Fruit fly (Drosophila melanogaster) whole organism, embryonic: ENCODE measurements around the gene CG14866.

Experiments used
- CG13894 ChIP-seq: fragments of 200-800 bp; sonication (Bioruptor generic); optimal IDR thresholded peaks from 3 replicates; lab custom pipeline; 2018; ENCODE audit warnings: missing biosample characterization, mild to moderate bottlenecking, missing genetic modification characterization, moderate library complexity
- CG14667 ChIP-seq: fragments of 200-800 bp; sonication (Bioruptor generic); IDR thresholded peaks from 2 replicates; pipeline ENCODE4 v1.3.6; 2022; ENCODE audit warnings: missing biosample characterization, missing genetic modification characterization
- CG15696 ChIP-seq: fragments of 200-800 bp; sonication (Bioruptor generic); optimal IDR thresholded peaks from 2 replicates; lab custom pipeline; 2019; ENCODE audit warnings: missing biosample characterization, mild to moderate bottlenecking, missing genetic modification characterization, moderate library complexity
- CG17359 ChIP-seq: fragments of 200-800 bp; sonication (Bioruptor generic); optimal IDR thresholded peaks from 3 replicates; lab custom pipeline; 2018; ENCODE audit warnings: missing biosample characterization, mild to moderate bottlenecking, missing genetic modification characterization, moderate library complexity
- CG17385 ChIP-seq: fragments of 200-800 bp; sonication (Bioruptor generic); optimal IDR thresholded peaks from 3 replicates; lab custom pipeline; 2018; ENCODE audit warnings: missing biosample characterization, mild to moderate bottlenecking, missing genetic modification characterization
- CG17829 ChIP-seq: fragments of 200-800 bp; optimal IDR thresholded peaks from 2 replicates; lab custom pipeline; 2019; ENCODE audit warnings: missing biosample characterization, mild to moderate bottlenecking, missing genetic modification characterization, moderate library complexity
- CG2202 ChIP-seq: fragments of 200-800 bp; sonication (Bioruptor generic); optimal IDR thresholded peaks from 2 replicates; lab custom pipeline; 2018; ENCODE audit warnings: missing biosample characterization, mild to moderate bottlenecking, missing genetic modification characterization
- CG30403 ChIP-seq: fragments of 200-800 bp; sonication (Bioruptor generic); optimal IDR thresholded peaks from 3 replicates; lab custom pipeline; 2016; ENCODE audit warnings: missing biosample characterization, missing genetic modification characterization
- CG3163 ChIP-seq: fragments of 200-800 bp; sonication (Bioruptor generic); optimal IDR thresholded peaks from 3 replicates; lab custom pipeline; 2016; ENCODE audit warnings: missing biosample characterization, missing genetic modification characterization
- CG34376 ChIP-seq: fragments of 200-800 bp; sonication (Bioruptor generic); optimal IDR thresholded peaks from 2 replicates; lab custom pipeline; 2018; ENCODE audit warnings: missing biosample characterization, mild to moderate bottlenecking, missing genetic modification characterization
- CG3995 ChIP-seq: fragments of 200-800 bp; sonication (Bioruptor generic); optimal IDR thresholded peaks from 3 replicates; lab custom pipeline; 2016; ENCODE audit warnings: missing biosample characterization, missing genetic modification characterization
- CG4328 ChIP-seq: fragments of 200-800 bp; sonication (Bioruptor generic); optimal IDR thresholded peaks from 3 replicates; lab custom pipeline; 2017; ENCODE audit warnings: missing biosample characterization, missing genetic modification reagents, missing genetic modification characterization
- CG7928 ChIP-seq: fragments of 200-800 bp; sonication (Bioruptor generic); optimal IDR thresholded peaks from 2 replicates; lab custom pipeline; 2017; ENCODE audit warnings: missing biosample characterization, mild to moderate bottlenecking, missing genetic modification characterization
- CG7987 ChIP-seq: fragments of 200-800 bp; sonication (Bioruptor generic); optimal IDR thresholded peaks from 2 replicates; lab custom pipeline; 2018; ENCODE audit warnings: missing biosample characterization, mild to moderate bottlenecking, missing genetic modification characterization, moderate library complexity
- CG9932 ChIP-seq: fragments of 200-800 bp; sonication (Bioruptor generic); IDR thresholded peaks from 2 replicates; pipeline ENCODE4 v1.3.6; 2022; ENCODE audit warnings: missing biosample characterization, missing genetic modification characterization
- CkIIα-i1 ChIP-seq: fragments of 200-800 bp; sonication (Bioruptor generic); IDR thresholded peaks from 2 replicates; pipeline ENCODE4 v1.3.6; 2022; ENCODE audit warnings: missing biosample characterization, missing genetic modification characterization
- ERR ChIP-seq: fragments of 200-800 bp; sonication (Bioruptor generic); optimal IDR thresholded peaks from 2 replicates; lab custom pipeline; 2016; ENCODE audit warnings: missing biosample characterization, missing genetic modification characterization
- Ets97D ChIP-seq: fragments of 200-800 bp; sonication (Bioruptor generic); optimal IDR thresholded peaks from 3 replicates; lab custom pipeline; 2016; ENCODE audit warnings: missing biosample characterization, missing genetic modification characterization
- Fer1 ChIP-seq: fragments of 200-800 bp; sonication (Bioruptor generic); optimal IDR thresholded peaks from 2 replicates; lab custom pipeline; 2017; ENCODE audit warnings: missing biosample characterization, mild to moderate bottlenecking, missing genetic modification characterization
- GATAe ChIP-seq: fragments of 200-800 bp; sonication (Bioruptor generic); conservative IDR thresholded peaks from 2 replicates; pipeline ENCODE4 v1.3.6; 2022; ENCODE audit warnings: missing biosample characterization, missing genetic modification characterization
- HHEX ChIP-seq: fragments of 200-800 bp; sonication (Bioruptor generic); optimal IDR thresholded peaks from 3 replicates; lab custom pipeline; 2017; ENCODE audit warnings: missing biosample characterization, mild to moderate bottlenecking, missing genetic modification characterization, missing genetic modification reagents
- HLH3B ChIP-seq: fragments of 200-800 bp; sonication (Bioruptor generic); IDR thresholded peaks from 2 replicates; pipeline ENCODE4 v1.3.6; 2022; ENCODE audit warnings: missing biosample characterization, missing genetic modification characterization
- HLH54F ChIP-seq: fragments of 200-800 bp; sonication (Bioruptor generic); optimal IDR thresholded peaks from 3 replicates; lab custom pipeline; 2016; ENCODE audit warnings: missing biosample characterization, missing genetic modification characterization
- Jarid2 ChIP-seq: fragments of 200-800 bp; sonication (Bioruptor generic); optimal IDR thresholded peaks from 3 replicates; lab custom pipeline; 2017; ENCODE audit warnings: mild to moderate bottlenecking, missing biosample characterization, missing genetic modification reagents, missing genetic modification characterization
- MESR4 ChIP-seq: fragments of 200-800 bp; sonication (Bioruptor generic); optimal IDR thresholded peaks from 2 replicates; lab custom pipeline; 2018; ENCODE audit warnings: missing biosample characterization, mild to moderate bottlenecking, missing genetic modification characterization, moderate library complexity
- MTF-1 ChIP-seq: fragments of 200-800 bp; sonication (Bioruptor generic); optimal IDR thresholded peaks from 2 replicates; lab custom pipeline; 2018; ENCODE audit warnings: missing biosample characterization, mild to moderate bottlenecking, missing genetic modification characterization, borderline replicate concordance
- Mad ChIP-seq: fragments of 200-800 bp; sonication (Bioruptor generic); optimal IDR thresholded peaks from 2 replicates; lab custom pipeline; 2016; ENCODE audit warnings: missing biosample characterization, missing genetic modification characterization
- Nf-YC ChIP-seq: fragments of 200-800 bp; optimal IDR thresholded peaks from 3 replicates; lab custom pipeline; 2019; ENCODE audit warnings: missing biosample characterization, mild to moderate bottlenecking, missing genetic modification characterization, moderate library complexity
- NfI ChIP-seq: fragments of 200-800 bp; sonication (Bioruptor generic); optimal IDR thresholded peaks from 3 replicates; lab custom pipeline; 2018; ENCODE audit warnings: missing biosample characterization, mild to moderate bottlenecking, missing genetic modification characterization, moderate library complexity
- Sin3A ChIP-seq: fragments of >200 bp; optimal IDR thresholded peaks from 2 replicates; lab custom pipeline; 2018
- al ChIP-seq: fragments of 200-800 bp; sonication (Bioruptor generic); IDR thresholded peaks from 2 replicates; pipeline ENCODE4 v1.3.6; 2022; ENCODE audit warnings: missing biosample characterization, missing genetic modification characterization
- ara ChIP-seq: fragments of 200-800 bp; sonication (Bioruptor generic); IDR thresholded peaks from 2 replicates; pipeline ENCODE4 v1.3.6; 2022; ENCODE audit warnings: missing biosample characterization, missing genetic modification characterization
- ash1 ChIP-seq: fragments of 200-800 bp; sonication (Bioruptor generic); optimal IDR thresholded peaks from 2 replicates; lab custom pipeline; 2018; ENCODE audit warnings: missing biosample characterization, mild to moderate bottlenecking, missing genetic modification characterization
- az2 ChIP-seq: fragments of 200-800 bp; sonication (Bioruptor generic); optimal IDR thresholded peaks from 3 replicates; lab custom pipeline; 2016; ENCODE audit warnings: missing biosample characterization, missing genetic modification characterization
- chm ChIP-seq: fragments of 200-800 bp; sonication (Bioruptor generic); IDR thresholded peaks from 2 replicates; pipeline ENCODE4 v1.3.6; 2022; ENCODE audit warnings: missing biosample characterization, missing genetic modification characterization
- dpn ChIP-seq, 2 experiments: fragments of 200-800 bp; sonication (Bioruptor generic); optimal IDR thresholded peaks; 3 replicates each; lab custom pipeline; 2016; ENCODE audit warnings: missing biosample characterization in 2 of 2, missing genetic modification characterization in 2 of 2
- emc ChIP-seq: fragments of 200-800 bp; sonication (Bioruptor generic); optimal IDR thresholded peaks from 2 replicates; lab custom pipeline; 2016; ENCODE audit warnings: missing biosample characterization, missing genetic modification characterization
- esg ChIP-seq: fragments of 200-800 bp; sonication (Bioruptor generic); conservative IDR thresholded peaks from 2 replicates; pipeline ENCODE4 v1.3.6; 2022; ENCODE audit warnings: missing biosample characterization, missing genetic modification characterization
- gce ChIP-seq: fragments of 200-800 bp; sonication (Bioruptor generic); IDR thresholded peaks from 3 replicates; pipeline ENCODE4 v1.3.6; 2022; ENCODE audit warnings: missing biosample characterization, missing genetic modification characterization
- gcm ChIP-seq: fragments of 200-800 bp; sonication (Bioruptor generic); optimal IDR thresholded peaks from 2 replicates; lab custom pipeline; 2019; ENCODE audit warnings: missing biosample characterization, mild to moderate bottlenecking, missing genetic modification characterization, moderate library complexity
- h ChIP-seq: fragments of >200 bp; optimal IDR thresholded peaks from 2 replicates; lab custom pipeline; 2017
- kah ChIP-seq: fragments of 200-800 bp; sonication (Bioruptor generic); optimal IDR thresholded peaks from 2 replicates; lab custom pipeline; 2018; ENCODE audit warnings: missing biosample characterization, mild to moderate bottlenecking, missing genetic modification characterization
- p53 ChIP-seq: fragments of 200-800 bp; sonication (Bioruptor generic); optimal IDR thresholded peaks from 2 replicates; lab custom pipeline; 2016; ENCODE audit warnings: missing biosample characterization, missing genetic modification characterization
- pita ChIP-seq: fragments of 200-800 bp; sonication (Bioruptor generic); optimal IDR thresholded peaks from 2 replicates; lab custom pipeline; 2017; ENCODE audit warnings: missing biosample characterization, mild to moderate bottlenecking, missing genetic modification characterization
- sd ChIP-seq: fragments of 200-800 bp; sonication (Bioruptor generic); optimal IDR thresholded peaks from 3 replicates; lab custom pipeline; 2018; ENCODE audit warnings: missing biosample characterization, mild to moderate bottlenecking, missing genetic modification characterization, moderate library complexity
- shn ChIP-seq: fragments of 200-800 bp; sonication (Bioruptor generic); optimal IDR thresholded peaks from 3 replicates; lab custom pipeline; 2016; ENCODE audit warnings: missing biosample characterization, missing genetic modification characterization
- sim ChIP-seq: fragments of 200-800 bp; sonication (Bioruptor generic); IDR thresholded peaks from 2 replicates; pipeline ENCODE4 v1.3.6; 2022; ENCODE audit warnings: missing biosample characterization, missing genetic modification characterization
- so ChIP-seq: fragments of 200-800 bp; sonication (Bioruptor generic); IDR thresholded peaks from 3 replicates; pipeline ENCODE4 v1.3.6; 2022; ENCODE audit warnings: missing biosample characterization, missing genetic modification characterization
- twi ChIP-seq: fragments of 200-800 bp; optimal IDR thresholded peaks from 2 replicates; lab custom pipeline; 2019; ENCODE audit warnings: missing biosample characterization, mild to moderate bottlenecking, missing genetic modification characterization, moderate library complexity
- vfl ChIP-seq: fragments of 200-800 bp; sonication (Bioruptor generic); optimal IDR thresholded peaks from 2 replicates; lab custom pipeline; 2016; ENCODE audit warnings: missing biosample characterization, missing genetic modification characterization
- wdn ChIP-seq: fragments of 200-800 bp; sonication (Bioruptor generic); IDR thresholded peaks from 2 replicates; pipeline ENCODE4 v1.3.6; 2022; ENCODE audit warnings: missing biosample characterization, missing genetic modification characterization

The CG14866 gene

dm6 chr3R:15342926-15343685 lies 26.8 kb downstream of the CG14866 start, which contains the start of gene Nagk (continued):
- TF ChIP-seq Fer1 (GFP tag; lab: Kevin White, UChicago) (peak; percentile 37), Ets97D (GFP tag; lab: Kevin White, UChicago) (peak; percentile 35), CG2202 (peak; percentile 27), pita (GFP tag; lab: Kevin White, UChicago) (no peak), Mad (GFP tag; lab: Kevin White, UChicago) (peak; percentile 36), CG30403 (GFP tag; lab: Kevin White, UChicago) (peak; percentile 77), CG34376 (GFP tag; lab: Kevin White, UChicago) (peak; percentile 50), ash1 (GFP tag; lab: Kevin White, UChicago) (no peak), HLH54F (GFP tag; lab: Kevin White, UChicago) (peak; percentile 57), CG3163 (no peak), CG13894 (tag; lab: Kevin White, UChicago) (peak; percentile 39), esg (GFP tag; lab: Robert Waterston, UW) (0 out of 2 replicates have a peak, but pooled peaks have one; percentile 21), kah (GFP tag; lab: Kevin White, UChicago) (no peak), Jarid2 (GFP tag; lab: Kevin White, UChicago) (peak; percentile 59), CG4328 (GFP tag; lab: Kevin White, UChicago) (peak; percentile 59), ara (no peak), vfl (GFP tag; lab: Kevin White, UChicago) (peak; percentile 33), CG17359 (peak; percentile 34), CG7987 (GFP tag; lab: Kevin White, UChicago) (no peak), Sin3A (no peak), twi (tag; lab: Kevin White, UChicago) (no peak), Nf-YC (tag; lab: Kevin White, UChicago) (peak; percentile 66), gce (GFP tag; lab: Robert Waterston, UW) (no peak), HHEX (peak; percentile 27), CG3995 (GFP tag; lab: Kevin White, UChicago) (no peak), CG15696 (tag; lab: Kevin White, UChicago) (no peak), h (lab: Kevin White, UChicago) (no peak), GATAe (GFP tag; lab: Robert Waterston, UW) (no peak), MTF-1 (peak; percentile 40), az2 (GFP tag; lab: Kevin White, UChicago) (peak; percentile 72), p53 (GFP tag; lab: Kevin White, UChicago) (no peak), sim (GFP tag; lab: Robert Waterston, UW) (no peak), chm (peak; percentile 19; the same call in 1 of the 2 replicates), CG17385 (GFP tag; lab: Kevin White, UChicago) (peak; percentile 64), shn (GFP tag; lab: Kevin White, UChicago) (peak; percentile 39), CG14667 (GFP tag; lab: Robert Waterston, UW) (no peak), CkIIα-i1 (GFP tag; lab: Robert Waterston, UW) (no peak), emc (GFP tag; lab: Kevin White, UChicago) (peak; percentile 45), ERR (no peak), gcm (GFP tag; lab: Kevin White, UChicago) (peak; percentile 92), MESR4 (peak; percentile 56), CG9932 (GFP tag; lab: Robert Waterston, UW) (peak; percentile 32), dpn (GFP tag; optimal IDR thresholded peaks at IDR 0.05; lab: Kevin White, UChicago) (peak; percentile 46 to 68), HLH3B (GFP tag; lab: Robert Waterston, UW) (peak; percentile 39), CG7928 (GFP tag; lab: Kevin White, UChicago) (no peak), NfI (GFP tag; lab: Kevin White, UChicago) (peak; percentile 45), wdn (GFP tag; lab: Robert Waterston, UW) (no peak), sd (tag; lab: Kevin White, UChicago) (no peak), so (no peak), al (GFP tag; lab: Robert Waterston, UW) (0 out of 2 replicates have a peak, but pooled peaks have one; percentile 9), CG17829 (tag; lab: Kevin White, UChicago) (peak; percentile 39)
